Worm (Caenorhabditis elegans) whole organism, L3 larva: ENCODE results near the gene F47F2.1.

Experiments used
- R02D3.7 ChIP-seq: fragments of 150-350 bp; optimal IDR thresholded peaks from 2 replicates; lab custom pipeline; 2014; ENCODE audit warnings: missing biosample characterization, missing genetic modification characterization
- ZK546.5 ChIP-seq: sonication (generic microtip); optimal IDR thresholded peaks from 2 replicates; lab custom pipeline; 2017; ENCODE audit warnings: missing biosample characterization, missing genetic modification characterization
- aly-2 ChIP-seq: fragments of 150-350 bp; optimal IDR thresholded peaks from 2 replicates; lab custom pipeline; 2014; ENCODE audit warnings: missing biosample characterization, missing genetic modification characterization
- ama-1 ChIP-seq: fragments of 150-350 bp; optimal IDR thresholded peaks from 2 replicates; lab custom pipeline; 2018
- ceh-16 ChIP-seq: sonication (generic microtip); optimal IDR thresholded peaks from 2 replicates; lab custom pipeline; 2017; ENCODE audit warnings: missing biosample characterization, missing genetic modification characterization
- ceh-28 ChIP-seq: fragments of 150-350 bp; optimal IDR thresholded peaks from 2 replicates; lab custom pipeline; 2014; ENCODE audit warnings: missing biosample characterization, missing genetic modification reagents, missing genetic modification characterization
- ceh-82 ChIP-seq: fragments of 150-350 bp; optimal IDR thresholded peaks from 2 replicates; lab custom pipeline; 2014; ENCODE audit warnings: missing biosample characterization, missing genetic modification characterization
- ceh-9 ChIP-seq: sonication (generic microtip); optimal IDR thresholded peaks from 2 replicates; lab custom pipeline; 2018; ENCODE audit warnings: missing biosample characterization, missing genetic modification characterization
- daf-12 ChIP-seq: fragments of 150-350 bp; optimal IDR thresholded peaks from 2 replicates; lab custom pipeline; 2014; ENCODE audit warnings: missing biosample characterization, missing genetic modification reagents, missing genetic modification characterization
- egl-27 ChIP-seq: sonication (generic microtip); optimal IDR thresholded peaks from 4 replicates; lab custom pipeline; 2017; ENCODE audit warnings: missing biosample characterization, missing genetic modification reagents, missing genetic modification characterization
- egl-5 ChIP-seq: fragments of 150-350 bp; optimal IDR thresholded peaks from 2 replicates; lab custom pipeline; 2017; ENCODE audit warnings: missing biosample characterization, missing genetic modification reagents, missing genetic modification characterization, inconsistent platforms
- elt-1 ChIP-seq: fragments of 150-350 bp; optimal IDR thresholded peaks from 2 replicates; lab custom pipeline; 2014; ENCODE audit warnings: missing biosample characterization, missing genetic modification characterization
- elt-2 ChIP-seq: sonication (generic microtip); optimal IDR thresholded peaks from 2 replicates; lab custom pipeline; 2016; ENCODE audit warnings: missing genetic modification reagents, mild to moderate bottlenecking, missing genetic modification characterization, missing compliant biosample characterization
- elt-3 ChIP-seq, 3 experiments: fragments of 150-350 bp in 1 of 3; sonication (generic microtip) in 2 of 3; optimal IDR thresholded peaks; 2 replicates in 2 of 3; 4 replicates in 1 of 3; lab custom pipeline; 2014 to 2017; ENCODE audit warnings: missing biosample characterization in 3 of 3, missing genetic modification characterization in 3 of 3
- eor-1 ChIP-seq, 2 experiments: fragments of 150-350 bp; optimal IDR thresholded peaks; 2 replicates each; lab custom pipeline; 2014 to 2018; ENCODE audit warnings: missing biosample characterization in 2 of 2, missing genetic modification characterization in 2 of 2
- fkh-2 ChIP-seq: fragments of 150-350 bp; optimal IDR thresholded peaks from 2 replicates; lab custom pipeline; 2014; ENCODE audit warnings: missing biosample characterization, missing genetic modification reagents, missing genetic modification characterization
- fos-1 ChIP-seq: fragments of 150-350 bp; optimal IDR thresholded peaks from 2 replicates; lab custom pipeline; 2014; ENCODE audit warnings: missing biosample characterization, missing genetic modification characterization
- hmg-11 ChIP-seq: sonication (generic microtip); optimal IDR thresholded peaks from 2 replicates; lab custom pipeline; 2016; ENCODE audit warnings: missing genetic modification characterization, missing compliant biosample characterization
- jun-1 ChIP-seq: fragments of 150-350 bp; optimal IDR thresholded peaks from 2 replicates; lab custom pipeline; 2014; ENCODE audit warnings: missing biosample characterization, missing genetic modification reagents, missing genetic modification characterization
- lin-15B ChIP-seq: fragments of 150-350 bp; optimal IDR thresholded peaks from 2 replicates; lab custom pipeline; 2014; ENCODE audit warnings: missing biosample characterization, missing genetic modification characterization
- lin-39 ChIP-seq: fragments of 150-350 bp; optimal IDR thresholded peaks from 2 replicates; lab custom pipeline; 2018; ENCODE audit warnings: missing biosample characterization, missing genetic modification reagents, missing genetic modification characterization
- mdl-1 ChIP-seq: fragments of 150-350 bp; optimal IDR thresholded peaks from 2 replicates; lab custom pipeline; 2014; ENCODE audit warnings: missing biosample characterization, missing genetic modification characterization
- nfya-1 ChIP-seq: sonication (generic microtip); optimal IDR thresholded peaks from 2 replicates; lab custom pipeline; 2017; ENCODE audit warnings: missing genetic modification characterization, mild to moderate bottlenecking, missing compliant biosample characterization, antibody characterized with exemption, moderate library complexity; ENCODE audit not compliant: insufficient read depth
- nhr-12 ChIP-seq: fragments of 150-350 bp; optimal IDR thresholded peaks from 2 replicates; lab custom pipeline; 2014; ENCODE audit warnings: missing biosample characterization, missing genetic modification characterization
- nhr-23 ChIP-seq: fragments of 150-350 bp; optimal IDR thresholded peaks from 2 replicates; lab custom pipeline; 2014; ENCODE audit warnings: missing biosample characterization, missing genetic modification reagents, missing genetic modification characterization
- nhr-237 ChIP-seq: fragments of 150-350 bp; optimal IDR thresholded peaks from 2 replicates; lab custom pipeline; 2014; ENCODE audit warnings: missing biosample characterization, missing genetic modification characterization
- nhr-25 ChIP-seq: sonication (generic microtip); optimal IDR thresholded peaks from 2 replicates; lab custom pipeline; 2017; ENCODE audit warnings: missing biosample characterization, missing genetic modification characterization
- nhr-28 ChIP-seq: fragments of 150-350 bp; optimal IDR thresholded peaks from 2 replicates; lab custom pipeline; 2014; ENCODE audit warnings: missing biosample characterization, missing genetic modification characterization
- nhr-43 ChIP-seq: sonication (generic microtip); optimal IDR thresholded peaks from 2 replicates; lab custom pipeline; 2016; ENCODE audit warnings: mild to moderate bottlenecking, missing genetic modification characterization, missing compliant biosample characterization; ENCODE audit not compliant: poor library complexity, severe bottlenecking
- nhr-67 ChIP-seq: fragments of 150-350 bp; optimal IDR thresholded peaks from 2 replicates; lab custom pipeline; 2014; ENCODE audit warnings: missing biosample characterization, missing genetic modification characterization
- nhr-77 ChIP-seq: fragments of 150-350 bp; optimal IDR thresholded peaks from 2 replicates; lab custom pipeline; 2014; ENCODE audit warnings: missing biosample characterization, missing genetic modification characterization
- pha-4 ChIP-seq: fragments of 150-350 bp; optimal IDR thresholded peaks from 2 replicates; lab custom pipeline; 2014; ENCODE audit warnings: missing biosample characterization, missing genetic modification reagents, missing genetic modification characterization
- pqm-1 ChIP-seq: fragments of 150-350 bp; optimal IDR thresholded peaks from 2 replicates; lab custom pipeline; 2017; ENCODE audit warnings: missing biosample characterization, missing genetic modification characterization, inconsistent platforms
- sea-2 ChIP-seq: fragments of 150-350 bp; sonication (generic microtip); optimal IDR thresholded peaks from 4 replicates; lab custom pipeline; 2014; ENCODE audit warnings: missing biosample characterization, missing genetic modification reagents, missing genetic modification characterization
- skn-1 ChIP-seq: fragments of 150-350 bp; optimal IDR thresholded peaks from 2 replicates; lab custom pipeline; 2014; ENCODE audit warnings: missing biosample characterization, missing genetic modification characterization
- snpc-4 ChIP-seq: fragments of 150-350 bp; optimal IDR thresholded peaks from 2 replicates; lab custom pipeline; 2014; ENCODE audit warnings: missing biosample characterization, missing genetic modification characterization
- tbx-2 ChIP-seq: sonication (generic microtip); optimal IDR thresholded peaks from 2 replicates; lab custom pipeline; 2016; ENCODE audit warnings: mild to moderate bottlenecking, missing genetic modification characterization, missing compliant biosample characterization
- unc-62 ChIP-seq: fragments of 150-350 bp; sonication (generic microtip); optimal IDR thresholded peaks from 4 replicates; lab custom pipeline; 2014; ENCODE audit warnings: missing biosample characterization, missing genetic modification reagents, missing genetic modification characterization
- zag-1 ChIP-seq: fragments of 150-350 bp; optimal IDR thresholded peaks from 2 replicates; lab custom pipeline; 2014; ENCODE audit warnings: missing biosample characterization, missing genetic modification characterization
- ztf-11 ChIP-seq: fragments of 150-350 bp; optimal IDR thresholded peaks from 2 replicates; lab custom pipeline; 2014; ENCODE audit warnings: missing biosample characterization, missing genetic modification characterization
- ztf-4 ChIP-seq: fragments of 150-350 bp; optimal IDR thresholded peaks from 2 replicates; lab custom pipeline; 2014; ENCODE audit warnings: missing biosample characterization, missing genetic modification characterization

Gene F47F2.1

DNA sequence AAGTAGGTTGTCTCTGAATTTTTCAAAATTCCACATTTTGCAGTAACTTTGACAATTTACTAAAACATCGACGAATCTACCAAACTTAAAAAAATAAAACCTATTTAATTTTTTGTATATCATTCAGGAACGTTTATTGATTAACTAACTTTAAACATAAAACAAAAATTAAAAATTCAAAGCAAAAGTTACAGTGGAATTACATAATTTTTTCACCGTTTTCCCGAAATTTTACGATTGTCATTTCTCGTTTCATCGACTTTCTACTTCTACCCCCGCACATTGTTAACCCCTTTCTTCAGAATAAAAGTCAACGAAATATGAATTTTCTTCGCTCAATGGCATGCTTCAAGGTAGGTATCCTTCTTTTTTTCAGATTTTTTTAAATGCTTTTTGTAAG lies at the start of gene F47F2.1:
F47F2.1 (plus strand) TSS at position 301 of the 400 bp plus-strand sequence.
- TF ChIP-seq sea-2 (GFP tag; lab: Kevin White, UChicago) = no peak
- no peak for TF ChIP-seq elt-3 (tag; optimal IDR thresholded peaks at IDR 0.05; lab: Kevin White, UChicago)
- no peak for TF ChIP-seq nhr-12 (tag; lab: Kevin White, UChicago)

ce11 chrX:3828598-3829204 lies 49.6 kb upstream of the F47F2.1 start:
- peak; percentile 33 for TF ChIP-seq lin-39
- TF ChIP-seq skn-1 (tag; lab: Kevin White, UChicago) = no peak

ce11 chrX:3829605-3830004 lies 48.7 kb upstream of the F47F2.1 start:
- TF ChIP-seq jun-1 (tag; lab: Kevin White, UChicago) (peak; percentile 81), elt-2 (tag; lab: Kevin White, UChicago) (peak; percentile 98), pqm-1 (tag; lab: Kevin White, UChicago) (peak; percentile 98), pha-4 (peak; percentile 83), R02D3.7 (tag; lab: Kevin White, UChicago) (no peak), nhr-25 (no peak), ceh-28 (tag; lab: Kevin White, UChicago) (no peak), egl-5 (tag; lab: Kevin White, UChicago) (no peak), nhr-28 (tag; lab: Kevin White, UChicago) (no peak), nhr-67 (tag; lab: Kevin White, UChicago) (no peak), ama-1 (lab: Kevin White, UChicago) (no peak), skn-1 (tag; lab: Kevin White, UChicago) (peak; percentile 39), egl-27 (tag; lab: Kevin White, UChicago) (peak; percentile 37), elt-3 (tag; optimal IDR thresholded peaks at IDR 0.05; lab: Kevin White, UChicago) (no peak), ztf-4 (tag; lab: Kevin White, UChicago) (no peak), mdl-1 (tag; lab: Kevin White, UChicago) (no peak), nhr-43 (no peak)
- TF ChIP-seq, all 47 proteins: peak for 6

- TF ChIP-seq ZK546.5 (tag; lab: Kevin White, UChicago) (no peak), elt-2 (tag; lab: Kevin White, UChicago) (peak; percentile 14), eor-1 (tag; optimal IDR thresholded peaks at IDR 0.05; lab: Kevin White, UChicago) (no peak), pha-4 (peak; percentile 45), daf-12 (tag; lab: Kevin White, UChicago) (no peak), sea-2 (GFP tag; lab: Kevin White, UChicago) (no peak), ztf-11 (no peak), hmg-11 (tag; lab: Kevin White, UChicago) (no peak), nhr-67 (tag; lab: Kevin White, UChicago) (no peak), aly-2 (tag; lab: Kevin White, UChicago) (no peak), nhr-43 (no peak)
- TF ChIP-seq, all 47 proteins: peak for 2
These were observed 47.5 kb upstream of the F47F2.1 start for ce11 chrX:3830872-3831271.

ce11 chrX:3832059-3832641 lies 46.2 kb upstream of the F47F2.1 start:
- TF ChIP-seq hmg-11 (tag; lab: Kevin White, UChicago) = no peak
- TF ChIP-seq unc-62 (GFP tag; lab: Kevin White, UChicago) = no peak
- peak; percentile 56 for TF ChIP-seq pqm-1 (tag; lab: Kevin White, UChicago)
- no peak for TF ChIP-seq aly-2 (tag; lab: Kevin White, UChicago)
- no peak for TF ChIP-seq R02D3.7 (tag; lab: Kevin White, UChicago)
- no peak for TF ChIP-seq ztf-4 (tag; lab: Kevin White, UChicago)
- peak; percentile 43 for TF ChIP-seq ama-1 (lab: Kevin White, UChicago)
- TF ChIP-seq nhr-23 (tag; lab: Kevin White, UChicago) = no peak
- no peak for TF ChIP-seq ceh-9 (tag; lab: Kevin White, UChicago)
- no peak for TF ChIP-seq nhr-237 (tag; lab: Kevin White, UChicago)
- no peak for TF ChIP-seq nhr-77 (tag; lab: Kevin White, UChicago)
- no peak for TF ChIP-seq lin-39
- peak; percentile 39 for TF ChIP-seq nhr-25
- peak; percentile 39 for TF ChIP-seq nfya-1 (tag; lab: Kevin White, UChicago)
- TF ChIP-seq fkh-2 (tag; lab: Kevin White, UChicago) = no peak
- TF ChIP-seq lin-15B (tag; lab: Kevin White, UChicago) = no peak
- no peak for TF ChIP-seq daf-12 (tag; lab: Kevin White, UChicago)
- TF ChIP-seq nhr-43 = peak; percentile 4
- TF ChIP-seq fos-1 (tag; lab: Kevin White, UChicago) = no peak
- peak; percentile 67 for TF ChIP-seq pha-4
- no peak for TF ChIP-seq ZK546.5 (tag; lab: Kevin White, UChicago)
- no peak for TF ChIP-seq snpc-4 (tag; lab: Kevin White, UChicago)
- no peak for TF ChIP-seq ceh-28 (tag; lab: Kevin White, UChicago)
- TF ChIP-seq elt-3 (tag; optimal IDR thresholded peaks at IDR 0.05; lab: Kevin White, UChicago) = no peak
- no peak for TF ChIP-seq ceh-16 (tag; lab: Kevin White, UChicago)
- no peak for TF ChIP-seq elt-1
- TF ChIP-seq egl-5 (tag; lab: Kevin White, UChicago) = no peak
- no peak for TF ChIP-seq tbx-2 (tag; lab: Kevin White, UChicago)
- TF ChIP-seq elt-2 (tag; lab: Kevin White, UChicago) = peak; percentile 93
- TF ChIP-seq zag-1 (tag; lab: Kevin White, UChicago) = no peak
- TF ChIP-seq nhr-28 (tag; lab: Kevin White, UChicago) = no peak
- TF ChIP-seq ceh-82 (tag; lab: Kevin White, UChicago) = no peak
- TF ChIP-seq jun-1 (tag; lab: Kevin White, UChicago) = peak; percentile 3
